Worm (Caenorhabditis elegans) whole organism, L4 larva: ENCODE measurements around the gene T25B2.4.

ENCODE experiments used
- F49E8.2 ChIP-seq: sonication (generic microtip); optimal IDR thresholded peaks from 2 replicates; lab custom pipeline; 2016; ENCODE audit warnings: missing compliant biosample characterization, mild to moderate bottlenecking, missing genetic modification characterization, borderline replicate concordance
- aha-1 ChIP-seq: fragments of 150-350 bp; peaks from one replicate; lab custom pipeline; 2014; ENCODE audit warnings: missing biosample characterization, missing genetic modification characterization
- ceh-82 ChIP-seq: sonication (generic microtip); optimal IDR thresholded peaks from 2 replicates; lab custom pipeline; 2017; ENCODE audit warnings: missing biosample characterization, missing genetic modification characterization
- ctbp-1 ChIP-seq: fragments of 200-800 bp; sonication (Bioruptor generic); IDR thresholded peaks from 2 replicates; pipeline ENCODE4 v1.3.6; 2022; ENCODE audit warnings: missing genetic modification reagents, missing genetic modification characterization, missing compliant biosample characterization
- dpl-1 ChIP-seq: fragments of 150-350 bp; optimal IDR thresholded peaks from 2 replicates; lab custom pipeline; 2014; ENCODE audit warnings: missing biosample characterization, missing genetic modification reagents, missing genetic modification characterization
- pha-4 ChIP-seq, 2 experiments: fragments of 150-350 bp in 1 of 2; fragments of 200-800 bp in 1 of 2; sonication (Bioruptor generic) in 1 of 2; IDR thresholded peaks in 1 of 2; optimal IDR thresholded peaks in 1 of 2; 2 replicates each; pipeline versions ENCODE4 v1.3.6 to Lab custom; 2014 to 2022; ENCODE audit warnings: missing genetic modification characterization in 2 of 2, missing genetic modification reagents in 2 of 2, missing biosample characterization in 1 of 2, missing compliant biosample characterization in 1 of 2
- skn-1 ChIP-seq: fragments of 150-350 bp; optimal IDR thresholded peaks from 2 replicates; lab custom pipeline; 2014; ENCODE audit warnings: missing biosample characterization, missing genetic modification characterization
- snpc-4 ChIP-seq: fragments of 150-350 bp; optimal IDR thresholded peaks from 2 replicates; lab custom pipeline; 2014; ENCODE audit warnings: missing biosample characterization, missing genetic modification characterization
- unc-62 ChIP-seq, 3 experiments: fragments of 150-350 bp in 1 of 3; sonication (generic microtip); optimal IDR thresholded peaks in 2 of 3; peaks in 1 of 3; 1 replicate in 1 of 3; 2 replicates in 2 of 3; lab custom pipeline; 2014 to 2017; ENCODE audit warnings: missing biosample characterization in 3 of 3, missing genetic modification characterization in 3 of 3, missing genetic modification reagents in 3 of 3, missing genotype in 1 of 3
- zfp-3 ChIP-seq: fragments of 200-800 bp; sonication (Bioruptor generic); conservative IDR thresholded peaks from 2 replicates; pipeline ENCODE4 v1.3.6; 2022; ENCODE audit warnings: missing genetic modification reagents, missing genetic modification characterization, missing compliant biosample characterization
- ztf-11 ChIP-seq: fragments of 150-350 bp; optimal IDR thresholded peaks from 2 replicates; lab custom pipeline; 2014; ENCODE audit warnings: missing biosample characterization, missing genetic modification characterization

- TF ChIP-seq pha-4 (GFP tag; IDR thresholded peaks at IDR 0.05; lab: Robert Waterston, UW) = no peak
- no peak for TF ChIP-seq pha-4 (tag; optimal IDR thresholded peaks at IDR 0.05; lab: Kevin White, UChicago)
- TF ChIP-seq aha-1 (tag; lab: Kevin White, UChicago) = no peak
- TF ChIP-seq ctbp-1 (GFP tag; lab: Robert Waterston, UW) = no peak
- TF ChIP-seq skn-1 (tag; lab: Kevin White, UChicago) = no peak
- no peak for TF ChIP-seq zfp-3 (GFP tag; lab: Robert Waterston, UW)
- TF ChIP-seq unc-62 (GFP tag; optimal IDR thresholded peaks at IDR 0.05 in 1 of 2; lab: Kevin White, UChicago) = peak in 1 of 2 experiments; percentile 89
- TF ChIP-seq unc-62 (tag; optimal IDR thresholded peaks at IDR 0.05; lab: Kevin White, UChicago) = no peak
- TF ChIP-seq ceh-82 = no peak
- TF ChIP-seq snpc-4 (tag; lab: Kevin White, UChicago) = no peak
- TF ChIP-seq dpl-1 (GFP tag; lab: Kevin White, UChicago) = no peak
- no peak for TF ChIP-seq F49E8.2 (tag; lab: Kevin White, UChicago)
- no peak for TF ChIP-seq ztf-11 (tag; lab: Kevin White, UChicago)
These were observed 10.7 kb upstream of the T25B2.4 start for ce11 chrX:6167376-6167775.
